Worm (Caenorhabditis elegans): ENCODE data around the gene B0336.13.
A peak's percentile ranks its signal among the peaks of the same experiment; 100 is the strongest.

B0336.13 gene

DNA sequence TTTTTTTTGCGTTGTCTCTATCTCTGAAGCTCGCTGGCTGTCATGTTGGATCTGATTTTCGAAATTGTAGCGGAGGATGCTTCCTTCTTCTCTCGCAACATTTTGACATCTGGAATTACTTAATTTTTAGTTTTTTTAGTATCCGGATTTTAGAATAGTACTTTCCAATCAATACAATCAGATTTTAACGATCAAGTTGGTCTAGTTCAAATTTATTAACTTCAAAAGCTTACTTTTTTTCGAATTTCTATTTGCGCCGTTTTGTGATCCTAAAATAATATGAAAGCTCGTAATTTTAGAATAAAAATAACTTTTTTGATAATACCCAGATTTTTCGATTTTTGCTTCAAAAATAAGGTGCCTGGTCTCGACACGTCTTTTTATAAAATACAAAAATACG, 16.2 kb downstream of the B0336.13 start, which contains the start of gene B0336.12:
TSS of gene B0336.12 (minus strand) at position 101 of the 400 bp plus-strand sequence.
- TF ChIP-seq bed-3 (GFP tag; optimal IDR thresholded peaks at IDR 0.05) (no peak), ztf-11 (tag; optimal IDR thresholded peaks at IDR 0.05) (no peak), pha-4 (tag; optimal IDR thresholded peaks at IDR 0.05) (no peak), sptf-1 (tag; optimal IDR thresholded peaks at IDR 0.05) (no peak), mab-5 (tag; optimal IDR thresholded peaks at IDR 0.05) (no peak), ces-1 (GFP tag; optimal IDR thresholded peaks at IDR 0.05) (no peak), ceh-43 (GFP tag; optimal IDR thresholded peaks at IDR 0.05) (no peak), zip-8 (tag; optimal IDR thresholded peaks at IDR 0.05) (no peak), unc-120 (tag; optimal IDR thresholded peaks at IDR 0.05; ENCODE audit: poor library complexity, severe bottlenecking) (no peak), lsy-2 (tag; optimal IDR thresholded peaks at IDR 0.05) (no peak), drap-1 (GFP tag; optimal IDR thresholded peaks at IDR 0.05) (no peak), cnd-1 (tag; optimal IDR thresholded peaks at IDR 0.05) (no peak), tbx-8 (GFP tag; optimal IDR thresholded peaks at IDR 0.05) (no peak), mep-1 (tag; optimal IDR thresholded peaks at IDR 0.05) (no peak), nhr-28 (tag; optimal IDR thresholded peaks at IDR 0.05) (no peak), nhr-237 (tag; optimal IDR thresholded peaks at IDR 0.05) (no peak), flh-1 (GFP tag; optimal IDR thresholded peaks at IDR 0.05) (no peak), ceh-39 (tag; optimal IDR thresholded peaks at IDR 0.05) (no peak), nhr-2 (tag; optimal IDR thresholded peaks at IDR 0.05) (no peak), lin-13 (tag; optimal IDR thresholded peaks at IDR 0.05) (no peak)

DNA sequence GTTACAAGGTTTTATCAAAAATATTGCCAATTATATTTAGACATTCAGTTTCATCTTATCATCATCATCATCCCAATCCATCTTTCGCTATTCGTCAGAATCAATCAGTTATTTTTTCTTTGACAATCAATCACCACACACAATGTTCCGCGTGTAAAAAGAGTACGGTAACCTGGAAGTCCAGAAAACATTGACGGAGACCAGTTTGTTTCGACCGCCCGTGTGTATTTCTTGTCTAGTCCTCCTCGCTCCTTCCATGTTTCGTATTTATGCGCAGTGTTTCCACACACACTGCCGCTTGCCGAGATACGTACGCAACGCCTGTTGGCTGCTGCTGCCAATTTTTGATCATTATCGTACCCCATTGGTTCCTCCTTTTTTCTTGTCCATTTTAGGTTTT, 16.8 kb downstream of the B0336.13 start:
- peak; percentile 28 for TF ChIP-seq ham-2 (GFP tag; optimal IDR thresholded peaks at IDR 0.05)
- peak; percentile 28 for TF ChIP-seq mep-1 (tag; optimal IDR thresholded peaks at IDR 0.05)
- peak; percentile 25 for TF ChIP-seq sptf-1 (tag; optimal IDR thresholded peaks at IDR 0.05)
- no peak for TF ChIP-seq mab-5 (tag; optimal IDR thresholded peaks at IDR 0.05)

DNA sequence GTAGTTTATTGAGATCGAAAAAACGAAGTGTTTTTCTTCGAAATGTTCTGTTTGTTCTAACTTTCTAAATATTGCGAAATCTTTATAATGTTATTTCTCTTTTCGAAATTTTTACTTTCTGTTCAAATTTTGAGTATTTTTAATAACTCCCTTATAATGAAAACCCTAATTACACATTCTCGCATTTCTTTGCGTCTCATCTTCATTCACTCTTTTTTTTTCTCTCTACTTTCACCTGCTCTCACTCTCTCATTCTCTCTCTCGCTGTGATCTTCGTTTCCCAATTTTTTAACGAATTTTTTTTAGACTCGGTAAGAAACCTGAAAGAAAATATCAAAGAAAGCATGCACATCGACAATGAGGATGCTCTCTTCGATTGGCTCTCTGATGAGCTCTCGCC, 17.4 kb downstream of the B0336.13 start, which contains the start of gene rbm-26:
TSS of gene rbm-26 (plus strand) at position 301 of the 400 bp plus-strand sequence.
- no peak for TF ChIP-seq lsy-2 (tag; optimal IDR thresholded peaks at IDR 0.05)
- no peak for TF ChIP-seq sem-2 (GFP tag; optimal IDR thresholded peaks at IDR 0.05)
- no peak for TF ChIP-seq lin-13 (tag; optimal IDR thresholded peaks at IDR 0.05)
- no peak for TF ChIP-seq elt-3 (tag; optimal IDR thresholded peaks at IDR 0.05)
- TF ChIP-seq bed-3 (GFP tag; optimal IDR thresholded peaks at IDR 0.05) = no peak
- no peak for TF ChIP-seq ham-2 (GFP tag; optimal IDR thresholded peaks at IDR 0.05)
- TF ChIP-seq mab-5 (tag; optimal IDR thresholded peaks at IDR 0.05) = no peak
- no peak for TF ChIP-seq nhr-12 (tag; optimal IDR thresholded peaks at IDR 0.05)
- TF ChIP-seq sptf-1 (tag; optimal IDR thresholded peaks at IDR 0.05) = no peak
- TF ChIP-seq ces-1 (GFP tag; optimal IDR thresholded peaks at IDR 0.05) = no peak
- TF ChIP-seq nhr-28 (tag; optimal IDR thresholded peaks at IDR 0.05) = no peak
- no peak for TF ChIP-seq unc-120 (tag; optimal IDR thresholded peaks at IDR 0.05; ENCODE audit: poor library complexity, severe bottlenecking)
- no peak for TF ChIP-seq ceh-83 (GFP tag; optimal IDR thresholded peaks at IDR 0.05)
- TF ChIP-seq flh-1 (GFP tag; optimal IDR thresholded peaks at IDR 0.05) = no peak
- no peak for TF ChIP-seq nhr-76 (tag; optimal IDR thresholded peaks at IDR 0.05)
- no peak for TF ChIP-seq unc-39 (tag; optimal IDR thresholded peaks at IDR 0.05)

DNA sequence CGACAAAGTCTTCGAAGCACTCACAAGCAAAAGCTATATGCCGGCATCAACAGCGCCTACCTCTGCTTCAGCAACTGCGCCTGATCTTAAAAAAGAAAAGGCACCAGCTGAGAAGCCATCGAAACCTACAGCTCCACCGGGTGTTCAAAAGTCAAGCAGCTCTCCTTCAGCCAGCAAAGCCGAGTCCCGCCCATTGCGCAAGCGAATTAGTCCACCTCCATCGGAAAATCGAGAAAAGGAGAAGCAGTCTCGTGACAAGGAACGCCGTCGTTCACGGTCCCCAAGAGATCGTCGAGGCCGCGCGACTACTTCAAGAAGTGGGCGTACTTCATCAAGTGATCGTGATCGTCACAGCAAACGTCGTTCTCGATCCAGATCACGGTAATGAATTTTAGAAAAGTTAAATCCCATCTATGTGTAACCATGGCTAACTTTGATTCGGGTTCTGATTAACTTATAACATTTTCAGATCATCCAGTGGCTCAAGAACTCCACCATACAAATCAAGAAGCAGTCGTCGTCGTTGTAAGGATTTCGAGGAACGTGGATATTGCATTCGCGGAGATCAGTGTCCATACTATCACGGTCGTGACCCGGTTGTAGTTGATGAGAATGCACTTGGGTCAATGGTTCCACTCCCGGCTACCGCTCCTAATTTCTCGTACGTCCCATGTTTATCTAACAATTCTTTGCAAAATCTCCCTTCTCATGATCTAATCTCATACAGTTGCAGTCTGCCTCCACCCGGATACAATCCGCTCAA, 18.2 kb downstream of the B0336.13 start:
- TF ChIP-seq mab-5 (tag; optimal IDR thresholded peaks at IDR 0.05) (no peak), cnd-1 (tag; optimal IDR thresholded peaks at IDR 0.05) (no peak), ham-2 (GFP tag; optimal IDR thresholded peaks at IDR 0.05) (no peak), unc-39 (tag; optimal IDR thresholded peaks at IDR 0.05) (no peak), tbx-8 (GFP tag; optimal IDR thresholded peaks at IDR 0.05) (no peak), nhr-12 (tag; optimal IDR thresholded peaks at IDR 0.05) (no peak), sem-2 (GFP tag; optimal IDR thresholded peaks at IDR 0.05) (no peak), mls-2 (tag; optimal IDR thresholded peaks at IDR 0.05) (no peak), nhr-2 (tag; optimal IDR thresholded peaks at IDR 0.05) (no peak), lin-32 (GFP tag; optimal IDR thresholded peaks at IDR 0.05) (no peak), elt-1 (tag; optimal IDR thresholded peaks at IDR 0.05; ENCODE audit: borderline replicate concordance, insufficient read depth) (no peak), nhr-237 (tag; optimal IDR thresholded peaks at IDR 0.05) (no peak), zip-8 (tag; optimal IDR thresholded peaks at IDR 0.05) (no peak), elt-3 (tag; optimal IDR thresholded peaks at IDR 0.05) (no peak), bed-3 (GFP tag; optimal IDR thresholded peaks at IDR 0.05) (no peak), nhr-76 (tag; optimal IDR thresholded peaks at IDR 0.05) (no peak), blmp-1 (tag; optimal IDR thresholded peaks at IDR 0.05) (no peak)

All from whole organism, mixed stage, embryonic.